Worm (Caenorhabditis elegans) whole organism, L4 larva: Measurements from ENCODE around the gene ceh-18.
A peak's percentile ranks its signal among the peaks of the same experiment; 100 is the strongest.

Experiments used
- F44E2.7 ChIP-seq: fragments of 200-800 bp; sonication (Bioruptor generic); IDR thresholded peaks from 2 replicates; pipeline ENCODE4 v2.1.2; 2022; ENCODE audit warnings: missing genetic modification characterization, missing compliant biosample characterization
- R02D3.7 ChIP-seq: fragments of 150-350 bp; sonication (generic microtip); optimal IDR thresholded peaks from 3 replicates; lab custom pipeline; 2014; ENCODE audit warnings: missing biosample characterization, missing genetic modification characterization
- T20F7.1 ChIP-seq: fragments of 200-800 bp; sonication (Bioruptor generic); optimal IDR thresholded peaks from 2 replicates; lab custom pipeline; 2018; ENCODE audit warnings: mild to moderate bottlenecking, missing genetic modification characterization, missing compliant biosample characterization
- T26A8.4 ChIP-seq: fragments of 200-800 bp; sonication (Bioruptor generic); IDR thresholded peaks from 2 replicates; pipeline ENCODE4 v1.3.6; 2022; ENCODE audit warnings: missing genetic modification characterization, missing compliant biosample characterization
- Y48G9A.11 ChIP-seq: fragments of 200-800 bp; sonication (Bioruptor generic); IDR thresholded peaks from 2 replicates; pipeline ENCODE4 v1.3.6; 2022; ENCODE audit warnings: missing genetic modification reagents, missing genetic modification characterization, missing compliant biosample characterization
- aha-1 ChIP-seq: fragments of 150-350 bp; peaks from one replicate; lab custom pipeline; 2014; ENCODE audit warnings: missing biosample characterization, missing genetic modification characterization
- ceh-20 ChIP-seq: fragments of 200-800 bp; sonication (Bioruptor generic); IDR thresholded peaks from 2 replicates; pipeline ENCODE4 v1.3.6; 2022; ENCODE audit warnings: missing genetic modification reagents, missing genetic modification characterization, missing compliant biosample characterization
- ctbp-1 ChIP-seq: fragments of 200-800 bp; sonication (Bioruptor generic); IDR thresholded peaks from 2 replicates; pipeline ENCODE4 v1.3.6; 2022; ENCODE audit warnings: missing genetic modification reagents, missing genetic modification characterization, missing compliant biosample characterization
- daf-16 ChIP-seq, 3 experiments: sonication (generic microtip); optimal IDR thresholded peaks; 2 replicates each; lab custom pipeline; 2016 to 2017; ENCODE audit warnings: missing genetic modification characterization in 3 of 3, missing genetic modification reagents in 3 of 3, mild to moderate bottlenecking in 2 of 3, missing compliant biosample characterization in 2 of 3, missing biosample characterization in 1 of 3, moderate library complexity in 1 of 3
- dmd-6 ChIP-seq: fragments of 200-800 bp; sonication (Bioruptor generic); IDR thresholded peaks from 2 replicates; pipeline ENCODE4 v1.3.6; 2022; ENCODE audit warnings: missing genetic modification reagents, missing genetic modification characterization, missing compliant biosample characterization
- dmd-9 ChIP-seq: fragments of 200-800 bp; sonication (Bioruptor generic); IDR thresholded peaks from 2 replicates; pipeline ENCODE4 v1.3.6; 2022; ENCODE audit warnings: missing genetic modification reagents, missing genetic modification characterization, missing compliant biosample characterization
- dpl-1 ChIP-seq: fragments of 150-350 bp; optimal IDR thresholded peaks from 2 replicates; lab custom pipeline; 2014; ENCODE audit warnings: missing biosample characterization, missing genetic modification reagents, missing genetic modification characterization
- duxl-1 ChIP-seq: sonication (generic microtip); optimal IDR thresholded peaks from 2 replicates; lab custom pipeline; 2016; ENCODE audit warnings: mild to moderate bottlenecking, missing genetic modification characterization, moderate library complexity, missing compliant biosample characterization; ENCODE audit not compliant: poor library complexity
- egl-43 ChIP-seq: fragments of 200-800 bp; sonication (Bioruptor generic); IDR thresholded peaks from 2 replicates; pipeline ENCODE4 v1.3.6; 2022; ENCODE audit warnings: missing genetic modification reagents, missing genetic modification characterization, missing compliant biosample characterization
- hif-1 ChIP-seq, 2 experiments: sonication (generic microtip); optimal IDR thresholded peaks; 2 replicates each; lab custom pipeline; 2016 to 2017; ENCODE audit warnings: missing compliant biosample characterization in 2 of 2, missing genetic modification characterization in 2 of 2, missing genetic modification reagents in 2 of 2, missing genotype in 2 of 2, mild to moderate bottlenecking in 1 of 2
- hlh-11 ChIP-seq: fragments of 200-800 bp; sonication (Bioruptor generic); optimal IDR thresholded peaks from 2 replicates; lab custom pipeline; 2018; ENCODE audit warnings: mild to moderate bottlenecking, missing genetic modification characterization, missing compliant biosample characterization
- hlh-30 ChIP-seq: sonication (generic microtip); optimal IDR thresholded peaks from 2 replicates; lab custom pipeline; 2017; ENCODE audit warnings: antibody characterized with exemption, mild to moderate bottlenecking, missing genetic modification characterization, missing compliant biosample characterization; ENCODE audit not compliant: insufficient read depth
- hmg-1.1 ChIP-seq: fragments of 200-800 bp; sonication (Bioruptor generic); IDR thresholded peaks from 2 replicates; pipeline ENCODE4 v1.3.6; 2022; ENCODE audit warnings: missing genetic modification reagents, missing genetic modification characterization, missing compliant biosample characterization
- lin-1 ChIP-seq: fragments of 200-800 bp; sonication (Bioruptor generic); IDR thresholded peaks from 2 replicates; pipeline ENCODE4 v1.3.6; 2022; ENCODE audit warnings: missing genetic modification reagents, missing genetic modification characterization, missing compliant biosample characterization
- lin-15B ChIP-seq: fragments of 150-350 bp; sonication (generic microtip); optimal IDR thresholded peaks from 3 replicates; lab custom pipeline; 2014; ENCODE audit warnings: missing biosample characterization, missing genetic modification characterization
- lin-29 ChIP-seq: fragments of 200-800 bp; sonication (Bioruptor generic); IDR thresholded peaks from 2 replicates; pipeline ENCODE4 v1.3.6; 2022; ENCODE audit warnings: missing genetic modification reagents, missing genetic modification characterization, missing compliant biosample characterization
- lsy-2 ChIP-seq, 2 experiments: fragments of 150-350 bp in 1 of 2; sonication (generic microtip) in 1 of 2; optimal IDR thresholded peaks; 2 replicates each; lab custom pipeline; 2014 to 2017; ENCODE audit warnings: missing biosample characterization in 2 of 2, missing genetic modification characterization in 2 of 2
- madf-5 ChIP-seq, 2 experiments: fragments of 200-800 bp; sonication (Bioruptor generic); IDR thresholded peaks; 2 replicates each; pipeline ENCODE4 v1.3.6; 2022; ENCODE audit warnings: missing compliant biosample characterization in 2 of 2, missing genetic modification characterization in 2 of 2
- mdl-1 ChIP-seq, 2 experiments: fragments of 150-350 bp in 1 of 2; sonication (generic microtip) in 1 of 2; optimal IDR thresholded peaks; 2 replicates each; lab custom pipeline; 2014 to 2017; ENCODE audit warnings: missing biosample characterization in 2 of 2, missing genetic modification characterization in 2 of 2
- mep-1 ChIP-seq: fragments of 150-350 bp; sonication (generic microtip); optimal IDR thresholded peaks from 3 replicates; lab custom pipeline; 2014; ENCODE audit warnings: missing biosample characterization, missing genetic modification characterization
- mes-2 ChIP-seq: sonication (generic microtip); optimal IDR thresholded peaks from 2 replicates; lab custom pipeline; 2016; ENCODE audit warnings: missing genotype, mild to moderate bottlenecking, missing genetic modification characterization, missing compliant biosample characterization; ENCODE audit not compliant: poor library complexity, severe bottlenecking
- mxl-3 ChIP-seq: fragments of 200-800 bp; sonication (Bioruptor generic); optimal IDR thresholded peaks from 2 replicates; lab custom pipeline; 2018; ENCODE audit warnings: mild to moderate bottlenecking, missing genetic modification characterization, missing compliant biosample characterization
- nhr-11 ChIP-seq: fragments of 150-350 bp; optimal IDR thresholded peaks from 2 replicates; lab custom pipeline; 2014; ENCODE audit warnings: missing biosample characterization, missing genetic modification characterization
- nhr-25 ChIP-seq: sonication (generic microtip); optimal IDR thresholded peaks from 2 replicates; lab custom pipeline; 2017; ENCODE audit warnings: missing genetic modification characterization, mild to moderate bottlenecking, missing compliant biosample characterization, antibody characterized with exemption, moderate library complexity, borderline replicate concordance; ENCODE audit not compliant: insufficient read depth
- nhr-28 ChIP-seq: fragments of 150-350 bp; optimal IDR thresholded peaks from 2 replicates; lab custom pipeline; 2014; ENCODE audit warnings: missing biosample characterization, missing genetic modification characterization
- nhr-48 ChIP-seq: sonication (generic microtip); optimal IDR thresholded peaks from 2 replicates; lab custom pipeline; 2016; ENCODE audit warnings: mild to moderate bottlenecking, missing genetic modification characterization, missing compliant biosample characterization
- pha-4 ChIP-seq, 2 experiments: fragments of 150-350 bp in 1 of 2; fragments of 200-800 bp in 1 of 2; sonication (Bioruptor generic) in 1 of 2; IDR thresholded peaks in 1 of 2; optimal IDR thresholded peaks in 1 of 2; 2 replicates each; pipeline versions ENCODE4 v1.3.6 to Lab custom; 2014 to 2022; ENCODE audit warnings: missing genetic modification characterization in 2 of 2, missing genetic modification reagents in 2 of 2, missing biosample characterization in 1 of 2, missing compliant biosample characterization in 1 of 2
- snpc-1.2 ChIP-seq: fragments of 200-800 bp; sonication (Bioruptor generic); IDR thresholded peaks from 2 replicates; pipeline ENCODE4 v1.3.6; 2022; ENCODE audit warnings: missing genetic modification reagents, missing genetic modification characterization, missing compliant biosample characterization
- unc-39 ChIP-seq: sonication (generic microtip); optimal IDR thresholded peaks from 2 replicates; lab custom pipeline; 2017; ENCODE audit warnings: missing biosample characterization, missing genetic modification characterization
- unc-62 ChIP-seq, 3 experiments: fragments of 150-350 bp in 1 of 3; sonication (generic microtip); optimal IDR thresholded peaks in 2 of 3; peaks in 1 of 3; 1 replicate in 1 of 3; 2 replicates in 2 of 3; lab custom pipeline; 2014 to 2017; ENCODE audit warnings: missing biosample characterization in 3 of 3, missing genetic modification characterization in 3 of 3, missing genetic modification reagents in 3 of 3, missing genotype in 1 of 3
- zip-11 ChIP-seq: fragments of 200-800 bp; sonication (Bioruptor generic); IDR thresholded peaks from 2 replicates; pipeline ENCODE4 v1.3.6; 2022; ENCODE audit warnings: missing genetic modification characterization, missing compliant biosample characterization
- ztf-7 ChIP-seq: fragments of 150-350 bp; optimal IDR thresholded peaks from 2 replicates; lab custom pipeline; 2014; ENCODE audit warnings: missing biosample characterization, missing genetic modification characterization

ceh-18 gene

DNA sequence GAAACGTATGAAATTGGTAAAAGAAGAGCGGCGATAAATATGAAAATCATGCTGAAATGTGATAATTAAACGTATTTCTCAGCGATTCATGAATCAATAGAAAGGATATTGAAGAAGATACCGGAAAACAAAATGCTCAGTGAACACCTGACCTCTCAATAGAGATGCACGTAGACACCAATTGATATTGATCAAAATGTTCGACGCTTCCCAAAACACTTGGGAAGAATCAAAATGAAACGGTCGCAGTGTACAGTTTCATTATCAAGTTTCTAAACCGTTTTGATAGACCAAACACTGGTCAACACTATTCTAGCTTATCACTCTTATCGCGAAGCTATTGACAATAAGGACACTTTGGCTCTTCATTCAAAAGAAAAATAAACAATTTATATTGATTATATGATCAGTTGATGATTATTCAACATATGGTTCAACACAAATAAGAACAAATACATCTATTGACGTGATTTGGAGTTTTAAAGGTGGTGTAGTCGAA lies 15.2 kb downstream of the ceh-18 start, which contains the start of gene ttr-48 (continued):
- TF ChIP-seq lsy-2 (tag; optimal IDR thresholded peaks at IDR 0.05; lab: Kevin White, UChicago) = peak in 1 of 2 experiments; percentile 35
- peak; percentile 72 for TF ChIP-seq nhr-28
- TF ChIP-seq duxl-1 (tag; lab: Kevin White, UChicago) = no peak
- peak; percentile 85 for TF ChIP-seq hlh-11 (tag; lab: Kevin White, UChicago)
- no peak for TF ChIP-seq dmd-9 (GFP tag; lab: Robert Waterston, UW)
- no peak for TF ChIP-seq F44E2.7 (GFP tag; lab: Robert Waterston, UW)
- peak; percentile 38 for TF ChIP-seq dmd-6 (GFP tag; lab: Robert Waterston, UW)
- TF ChIP-seq R02D3.7 (tag; lab: Kevin White, UChicago) = no peak

DNA sequence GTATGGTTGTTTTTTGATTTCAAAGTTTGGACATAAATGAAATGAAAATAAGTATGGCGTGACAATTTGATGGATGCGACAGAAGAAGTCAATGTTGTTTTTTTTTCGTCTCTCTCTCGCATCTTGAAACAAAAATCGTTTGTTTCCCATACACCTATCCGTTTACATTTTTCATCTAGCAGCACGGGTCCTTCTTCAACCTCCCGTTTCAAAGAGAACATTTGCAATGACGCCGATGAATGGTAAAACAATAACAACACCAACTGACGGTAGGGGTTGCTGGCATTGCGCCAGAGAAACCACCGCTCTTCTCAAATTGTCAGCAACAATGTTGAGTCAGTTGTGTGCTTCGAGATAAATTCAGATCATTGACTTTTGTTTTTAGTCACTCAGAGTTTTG lies 18.4 kb downstream of the ceh-18 start:
- peak in 1 of 2 experiments; percentile 100 for TF ChIP-seq unc-62 (GFP tag; optimal IDR thresholded peaks at IDR 0.05 in 1 of 2; lab: Kevin White, UChicago)
- no peak for TF ChIP-seq unc-62 (tag; optimal IDR thresholded peaks at IDR 0.05; lab: Kevin White, UChicago)
- TF ChIP-seq lin-1 (GFP tag; lab: Robert Waterston, UW) = peak; percentile 34; the same call in 1 of the 2 replicates
- TF ChIP-seq dmd-6 (GFP tag; lab: Robert Waterston, UW) = no peak; the same call in 1 of the 2 replicates
- TF ChIP-seq lsy-2 (tag; optimal IDR thresholded peaks at IDR 0.05; lab: Kevin White, UChicago) = peak in 1 of 2 experiments; percentile 36
- peak; percentile 91 for TF ChIP-seq nhr-11 (tag; lab: Kevin White, UChicago)
- TF ChIP-seq hlh-30 (tag; lab: Kevin White, UChicago) = peak; percentile 18
- peak in 1 of 2 experiments; percentile 99 for TF ChIP-seq daf-16 (GFP tag; optimal IDR thresholded peaks at IDR 0.05; lab: Kevin White, UChicago)
- no peak for TF ChIP-seq daf-16 (tag; optimal IDR thresholded peaks at IDR 0.05; lab: Kevin White, UChicago)
- TF ChIP-seq Y48G9A.11 = no peak
- 0 out of 2 replicates have a peak, but pooled peaks have one; percentile 25 for TF ChIP-seq ceh-20 (GFP tag; lab: Robert Waterston, UW)
- TF ChIP-seq nhr-28 = peak; percentile 29
- TF ChIP-seq pha-4 (GFP tag; IDR thresholded peaks at IDR 0.05; lab: Robert Waterston, UW) = no peak
- TF ChIP-seq pha-4 (tag; optimal IDR thresholded peaks at IDR 0.05; lab: Kevin White, UChicago) = no peak
- peak; percentile 8 for TF ChIP-seq T20F7.1 (GFP tag; lab: Kevin White, UChicago)
- TF ChIP-seq hif-1 (tag; optimal IDR thresholded peaks at IDR 0.05; lab: Kevin White, UChicago) = no peak
- TF ChIP-seq mes-2 (tag; lab: Kevin White, UChicago) = no peak
- TF ChIP-seq unc-39 (tag; lab: Kevin White, UChicago) = no peak
- 0 out of 2 replicates have a peak, but pooled peaks have one; percentile 15 for TF ChIP-seq ctbp-1 (GFP tag; lab: Robert Waterston, UW)
- peak; percentile 45 for TF ChIP-seq aha-1 (tag; lab: Kevin White, UChicago)
- TF ChIP-seq mxl-3 (GFP tag; lab: Kevin White, UChicago) = peak; percentile 14
- peak; percentile 21; the same call in 1 of the 2 replicates for TF ChIP-seq hmg-1.1
- peak; percentile 73 for TF ChIP-seq hlh-11 (tag; lab: Kevin White, UChicago)
- TF ChIP-seq mep-1 (tag; lab: Kevin White, UChicago) = no peak

DNA sequence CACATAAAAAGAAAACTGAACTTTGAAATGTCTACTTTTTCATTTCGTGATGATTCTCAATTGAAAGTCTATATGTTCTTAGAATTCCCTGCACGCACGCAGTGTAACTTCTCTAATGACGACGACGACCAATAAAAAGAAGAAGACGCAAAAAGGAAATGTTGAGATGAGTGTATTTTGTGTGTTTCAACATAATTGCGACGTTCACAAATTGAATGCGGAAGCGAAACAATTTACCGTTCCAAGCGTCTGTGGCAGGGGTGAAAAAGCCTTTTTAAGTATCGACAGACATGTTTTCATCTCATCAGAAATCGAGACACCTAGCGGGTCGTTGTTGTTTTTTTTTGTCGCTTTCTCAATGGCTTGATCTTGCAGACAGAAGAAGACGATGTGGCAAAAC lies 18.9 kb downstream of the ceh-18 start:
- TF ChIP-seq zip-11 (GFP tag; lab: Robert Waterston, UW) (no peak), nhr-25 (no peak), lin-15B (tag; lab: Kevin White, UChicago) (no peak), nhr-48 (peak; percentile 48), madf-5 (GFP tag; IDR thresholded peaks at IDR 0.05; lab: Robert Waterston, UW) (no peak), unc-62 (GFP tag; optimal IDR thresholded peaks at IDR 0.05 in 1 of 2; lab: Kevin White, UChicago) (peak in 1 of 2 experiments; percentile 89), unc-62 (tag; optimal IDR thresholded peaks at IDR 0.05; lab: Kevin White, UChicago) (no peak)
- TF ChIP-seq, all 104 proteins: peak for 2

DNA sequence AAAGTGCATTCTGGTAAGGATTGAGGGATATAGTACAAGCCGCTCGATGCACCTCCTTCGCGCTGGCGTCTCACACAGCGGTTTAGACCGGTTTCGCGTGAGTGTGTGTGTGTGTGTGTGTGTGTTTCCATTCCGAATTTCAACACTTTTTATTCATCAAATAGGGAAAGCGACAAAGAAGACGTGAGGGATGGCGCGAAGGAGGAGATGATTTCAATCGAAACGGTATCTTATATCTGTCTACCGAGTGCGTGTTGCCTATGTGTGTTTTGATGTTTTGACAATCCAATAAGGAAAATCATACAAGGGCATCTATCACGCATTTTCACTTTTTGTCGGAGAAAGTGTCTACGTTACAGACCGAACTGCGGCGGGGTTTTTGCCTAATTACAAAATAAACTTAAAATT lies 19.8 kb downstream of the ceh-18 start:
- peak; percentile 31 for TF ChIP-seq hlh-30 (tag; lab: Kevin White, UChicago)
- peak in 1 of 2 experiments; percentile 26 for TF ChIP-seq lsy-2 (tag; optimal IDR thresholded peaks at IDR 0.05; lab: Kevin White, UChicago)
- TF ChIP-seq snpc-1.2 (GFP tag; lab: Robert Waterston, UW) = no peak
- peak; percentile 5 for TF ChIP-seq dpl-1 (GFP tag; lab: Kevin White, UChicago)
- peak; percentile 99 for TF ChIP-seq aha-1 (tag; lab: Kevin White, UChicago)
- TF ChIP-seq mxl-3 (GFP tag; lab: Kevin White, UChicago) = peak; percentile 53
- TF ChIP-seq lin-29 (GFP tag; lab: Robert Waterston, UW) = no peak
- peak; percentile 81 for TF ChIP-seq hlh-11 (tag; lab: Kevin White, UChicago)
- no peak for TF ChIP-seq zip-11 (GFP tag; lab: Robert Waterston, UW)
- no peak for TF ChIP-seq egl-43 (GFP tag; lab: Robert Waterston, UW)
- TF ChIP-seq nhr-25 = peak; percentile 16
- TF ChIP-seq ztf-7 (tag; lab: Kevin White, UChicago) = no peak
- 0 out of 2 replicates have a peak, but pooled peaks have one; percentile 33 for TF ChIP-seq T26A8.4 (GFP tag; lab: Robert Waterston, UW)
- peak in 1 of 2 experiments; percentile 5 for TF ChIP-seq unc-62 (GFP tag; optimal IDR thresholded peaks at IDR 0.05 in 1 of 2; lab: Kevin White, UChicago)
- TF ChIP-seq unc-62 (tag; optimal IDR thresholded peaks at IDR 0.05; lab: Kevin White, UChicago) = no peak
- peak in 1 of 2 experiments; percentile 17 for TF ChIP-seq mdl-1 (tag; optimal IDR thresholded peaks at IDR 0.05; lab: Kevin White, UChicago)
- peak; percentile 56 for TF ChIP-seq nhr-28
- peak; percentile 84 for TF ChIP-seq nhr-48
- TF ChIP-seq, all 104 proteins: peak for 12
